Worm (Caenorhabditis elegans): ENCODE results near the gene srsx-38.
"Not testable (repeated sequence)": the region's sequence is repeated elsewhere in the genome, so short reads cannot be mapped to it uniquely, and the experiment has no call there.

The srsx-38 gene

DNA sequence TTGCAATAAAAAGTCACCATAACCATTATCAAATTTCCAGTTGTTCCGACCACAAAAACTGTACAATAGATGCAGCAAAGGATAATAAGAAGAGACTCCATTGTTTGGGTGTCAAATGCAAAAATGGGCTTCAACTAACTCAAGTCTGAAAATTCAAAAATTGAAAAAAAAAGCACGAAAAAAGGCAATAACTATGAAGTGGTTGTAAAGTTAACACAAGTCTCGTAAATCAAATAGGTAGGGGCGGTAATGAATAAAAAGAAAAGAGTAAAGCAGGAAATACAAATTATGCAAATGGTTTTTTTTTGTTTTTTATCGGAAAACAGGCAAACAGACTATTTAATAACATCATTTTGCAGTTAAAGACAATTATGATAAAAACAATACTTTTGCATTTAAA is at the start of gene srsx-38:
Gene srsx-38 (minus strand): TSS at position 101 of the 400 bp plus-strand sequence.
- TF ChIP-seq him-1, dao-5, W03F9.2 (tag; optimal IDR thresholded peaks at IDR 0.05): not testable (repeated sequence)

DNA sequence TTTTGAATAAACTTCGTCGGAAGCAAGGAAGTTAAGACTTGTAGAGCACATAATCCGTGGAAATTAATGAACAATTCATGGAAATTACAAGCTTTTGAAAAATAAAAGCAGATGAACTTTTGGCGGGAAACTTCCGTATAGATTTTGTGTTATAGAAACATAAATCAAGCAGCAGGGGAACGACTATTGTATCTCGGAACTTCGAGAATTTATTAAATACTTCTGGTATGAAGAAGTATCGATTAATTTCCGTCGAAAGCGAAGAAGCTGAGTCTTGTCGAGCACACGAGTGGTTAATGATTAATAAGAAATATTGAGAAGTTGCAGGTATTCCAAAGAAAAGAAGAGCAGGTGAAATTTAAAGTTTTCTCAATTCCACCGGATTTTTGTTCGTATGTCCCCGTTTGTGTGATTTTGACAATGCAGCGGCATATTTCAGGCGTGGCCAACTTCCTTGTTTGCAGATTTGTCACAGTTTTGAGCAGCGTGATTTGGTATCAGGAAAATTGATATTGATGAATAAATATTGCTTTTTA is 43.0 kb upstream of the srsx-38 start, which contains the start of gene srh-147:
Gene srh-147 (minus strand): TSS at position 51 of the 536 bp plus-strand sequence.
- TF ChIP-seq W03F9.2, him-1, dao-5 (tag; optimal IDR thresholded peaks at IDR 0.05): not testable (repeated sequence)

DNA sequence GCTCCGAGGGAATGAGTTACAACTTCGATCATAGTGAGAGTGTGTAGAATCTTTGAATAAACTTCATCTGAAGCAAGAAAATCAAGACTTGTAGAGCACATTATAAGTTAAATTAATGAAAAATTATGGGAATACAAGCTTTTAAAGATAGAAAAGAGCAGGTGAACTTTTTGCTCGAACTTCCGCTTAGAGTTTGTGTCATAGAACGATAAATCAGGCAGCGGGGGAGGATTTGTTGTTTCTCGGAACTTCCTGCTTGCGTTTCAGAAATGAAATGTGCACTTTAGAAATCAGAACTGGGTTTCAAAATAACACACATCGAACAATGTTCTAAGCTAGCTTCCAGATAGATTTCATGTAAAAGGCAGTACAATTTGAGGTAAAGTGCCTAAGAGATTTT is 33.8 kb upstream of the srsx-38 start, which contains the start of gene srh-149:
Gene srh-149 (minus strand): TSS at position 101 of the 400 bp plus-strand sequence.
- TF ChIP-seq W03F9.2 (tag; optimal IDR thresholded peaks at IDR 0.05) (no peak), dao-5 (tag; optimal IDR thresholded peaks at IDR 0.05) (no peak), him-1 (tag; optimal IDR thresholded peaks at IDR 0.05) (no peak)

DNA sequence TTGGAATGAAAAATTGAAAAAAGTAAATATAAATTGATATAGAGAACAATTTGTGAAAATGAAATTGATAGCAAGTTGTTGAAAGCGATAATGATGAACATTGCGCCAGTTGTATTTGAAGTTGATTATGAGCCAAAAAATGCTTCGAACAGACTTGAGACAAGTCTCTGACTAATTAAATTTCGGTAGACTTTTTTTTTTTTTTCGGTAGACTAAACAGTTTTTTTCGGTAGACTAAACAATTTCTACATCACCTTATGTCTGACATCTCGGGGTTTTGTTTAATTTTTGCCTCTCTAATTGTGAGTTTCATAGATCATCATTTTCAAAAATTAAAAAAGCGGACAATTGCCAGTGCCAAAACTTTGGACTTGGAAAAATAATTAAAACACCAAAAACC is 26.3 kb upstream of the srsx-38 start, which contains the start of gene srbc-54:
Gene srbc-54 (minus strand): TSS at position 101 of the 400 bp plus-strand sequence.
- no peak for TF ChIP-seq dao-5 (tag; optimal IDR thresholded peaks at IDR 0.05)

DNA sequence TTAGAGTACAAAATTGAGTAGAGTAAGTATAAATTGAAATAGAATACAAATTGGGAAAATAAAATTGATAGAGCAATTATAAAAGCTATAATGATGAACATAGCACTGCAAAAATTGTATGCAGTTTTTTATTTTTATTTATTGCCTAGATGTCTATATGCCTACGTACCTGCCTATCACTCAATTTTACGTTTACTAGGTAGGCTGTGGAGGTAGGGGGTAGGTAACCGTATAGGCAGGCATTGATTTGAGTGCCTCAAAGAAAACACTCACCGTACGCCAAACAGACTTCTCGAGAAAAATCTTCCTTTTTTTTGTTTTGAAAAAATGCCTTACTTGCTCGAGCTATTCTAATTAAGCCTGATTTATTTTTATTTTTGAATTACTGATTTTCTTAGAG is 24.3 kb upstream of the srsx-38 start, which contains the start of gene srbc-56:
Gene srbc-56 (minus strand): TSS at position 101 of the 400 bp plus-strand sequence.
- no peak for TF ChIP-seq dao-5 (tag; optimal IDR thresholded peaks at IDR 0.05)
- TF ChIP-seq him-1 (tag; optimal IDR thresholded peaks at IDR 0.05) = no peak
- no peak for TF ChIP-seq W03F9.2 (tag; optimal IDR thresholded peaks at IDR 0.05)

DNA sequence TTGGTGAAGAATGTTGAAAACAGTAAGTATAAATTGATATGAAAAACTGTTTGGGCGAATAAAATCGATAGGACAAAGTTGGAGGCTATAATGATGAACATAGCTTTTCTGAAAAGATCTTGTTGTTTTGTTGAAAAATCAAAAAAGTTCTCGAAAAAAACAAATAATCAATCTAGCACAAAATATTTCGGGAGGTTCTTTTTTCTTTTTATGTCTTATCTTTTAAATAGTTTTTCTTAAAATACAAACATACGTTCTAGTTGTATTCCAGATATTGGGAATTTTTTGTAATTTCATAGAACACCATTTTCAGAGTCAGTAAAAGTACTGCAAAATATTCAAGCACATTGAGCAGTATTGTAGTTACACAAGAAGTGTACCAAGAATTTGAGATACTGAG is 22.6 kb upstream of the srsx-38 start, which contains the start of gene srbc-55:
Gene srbc-55 (minus strand): TSS at position 101 of the 400 bp plus-strand sequence.
- TF ChIP-seq him-1 (tag; optimal IDR thresholded peaks at IDR 0.05) (no peak), dao-5 (tag; optimal IDR thresholded peaks at IDR 0.05) (no peak), W03F9.2 (tag; optimal IDR thresholded peaks at IDR 0.05) (no peak)

DNA sequence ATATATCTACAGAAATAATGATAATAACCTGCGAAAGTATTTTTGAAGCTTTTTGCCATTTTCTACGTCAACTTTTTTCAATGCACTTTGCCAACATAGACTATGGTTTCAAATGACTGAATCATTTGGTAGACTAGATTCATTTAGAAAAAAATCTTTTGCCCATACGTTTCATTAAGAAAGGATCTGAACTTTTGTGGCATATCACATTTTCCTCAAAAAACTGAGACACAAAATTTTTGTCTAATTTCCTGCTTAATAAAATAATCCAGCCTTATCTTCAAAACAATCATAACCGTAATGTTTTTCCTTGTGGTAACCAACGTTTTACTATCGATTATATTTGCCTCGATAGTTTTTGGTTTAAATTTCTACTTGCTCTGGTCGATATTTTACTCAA is 18.8 kb upstream of the srsx-38 start, which contains the start of gene srbc-51:
Gene srbc-51 (plus strand): TSS at position 301 of the 400 bp plus-strand sequence.
- TF ChIP-seq W03F9.2 (tag; optimal IDR thresholded peaks at IDR 0.05) (no peak), him-1 (tag; optimal IDR thresholded peaks at IDR 0.05) (no peak), dao-5 (tag; optimal IDR thresholded peaks at IDR 0.05) (no peak)

DNA sequence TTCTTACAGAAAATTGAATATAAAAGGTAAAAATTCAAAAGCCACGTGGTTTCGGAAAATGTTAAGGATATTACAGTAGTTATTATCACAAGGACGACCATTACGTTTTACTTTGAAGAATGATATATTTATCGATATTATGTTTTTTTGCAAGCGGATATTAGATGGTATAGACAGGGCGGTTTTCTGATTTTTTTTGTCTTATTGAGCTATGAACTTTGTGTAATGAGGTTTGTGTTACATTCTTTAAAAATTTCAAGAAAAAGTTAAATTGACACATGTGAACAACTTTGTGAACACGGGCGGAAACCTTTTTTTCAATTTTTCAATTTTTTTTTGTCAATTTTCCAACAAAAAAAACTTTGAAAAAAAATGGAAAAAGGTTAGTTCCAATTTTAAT is 17.5 kb upstream of the srsx-38 start, which contains the start of gene srbc-50:
Gene srbc-50 (minus strand): TSS at position 101 of the 400 bp plus-strand sequence.
- TF ChIP-seq dao-5 (tag; optimal IDR thresholded peaks at IDR 0.05) = no peak
- TF ChIP-seq W03F9.2 (tag; optimal IDR thresholded peaks at IDR 0.05) = no peak
- no peak for TF ChIP-seq him-1 (tag; optimal IDR thresholded peaks at IDR 0.05)

DNA sequence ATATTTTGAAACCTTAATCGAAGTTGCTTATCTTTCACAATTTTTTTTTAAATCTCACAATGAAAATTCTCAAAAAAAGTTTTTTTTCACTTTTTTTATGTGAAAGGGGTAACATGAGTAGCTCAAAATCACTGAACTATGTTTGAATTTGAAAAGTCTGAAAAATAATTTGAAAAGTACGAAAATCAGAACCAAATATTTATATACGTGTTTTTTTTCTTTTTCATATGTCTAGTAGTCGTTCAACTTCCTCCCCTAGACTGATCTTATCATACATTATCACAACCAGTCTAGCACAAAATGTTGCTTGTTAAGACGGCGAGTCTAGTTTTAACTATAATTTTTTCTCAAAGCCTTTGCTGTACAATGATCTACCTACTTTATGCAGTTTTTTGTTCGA is 14.1 kb upstream of the srsx-38 start, which contains the start of gene srbc-49:
Gene srbc-49 (plus strand): TSS at position 301 of the 400 bp plus-strand sequence.
- TF ChIP-seq him-1 (tag; optimal IDR thresholded peaks at IDR 0.05) (no peak), dao-5 (tag; optimal IDR thresholded peaks at IDR 0.05) (no peak), W03F9.2 (tag; optimal IDR thresholded peaks at IDR 0.05) (no peak)

DNA sequence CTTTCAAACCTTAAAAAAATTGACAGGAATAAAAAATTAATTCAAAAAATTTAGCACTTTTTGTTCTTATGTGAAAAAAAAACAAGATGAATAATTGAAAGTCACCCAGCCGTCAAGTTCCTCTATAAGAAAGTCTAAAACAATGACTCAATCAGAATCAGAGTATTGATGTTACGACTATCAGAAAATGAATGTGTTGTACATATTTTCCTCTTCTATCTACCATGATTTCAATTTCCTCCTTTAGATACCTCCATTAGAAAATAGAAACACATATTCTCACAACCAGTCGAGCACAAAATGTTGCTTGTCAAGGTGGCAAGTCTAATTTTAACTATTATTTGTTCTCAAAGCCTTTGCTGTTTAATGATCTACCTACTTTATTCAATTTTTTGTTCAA is 12.7 kb upstream of the srsx-38 start, which contains the start of gene srbc-48:
Gene srbc-48 (plus strand): TSS at position 301 of the 400 bp plus-strand sequence.
- TF ChIP-seq dao-5 (tag; optimal IDR thresholded peaks at IDR 0.05) = no peak
- no peak for TF ChIP-seq him-1 (tag; optimal IDR thresholded peaks at IDR 0.05)
- no peak for TF ChIP-seq W03F9.2 (tag; optimal IDR thresholded peaks at IDR 0.05)

DNA sequence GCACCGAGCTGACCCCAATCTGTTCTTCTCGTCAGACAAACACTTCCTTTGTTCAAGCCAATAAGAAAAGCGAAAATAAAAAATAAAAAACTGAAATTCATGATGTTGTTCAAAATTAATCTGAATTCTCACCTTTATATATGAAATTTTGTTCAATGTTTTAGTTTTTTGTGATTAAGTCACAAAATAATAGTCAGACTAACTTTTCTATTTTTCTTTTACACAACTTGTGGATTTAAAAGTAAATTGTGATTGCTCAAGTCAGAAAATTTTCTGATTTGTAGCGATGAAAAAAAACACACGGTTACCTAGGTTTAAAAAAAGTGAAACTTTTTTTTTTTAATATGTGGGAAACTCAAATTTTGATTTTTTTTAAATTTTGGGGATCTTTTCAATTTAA is 10.4 kb upstream of the srsx-38 start, which contains the start of gene abf-3:
Gene abf-3 (minus strand): TSS at position 101 of the 400 bp plus-strand sequence.
- TF ChIP-seq W03F9.2 (tag; optimal IDR thresholded peaks at IDR 0.05) = no peak
- no peak for TF ChIP-seq dao-5 (tag; optimal IDR thresholded peaks at IDR 0.05)
- no peak for TF ChIP-seq him-1 (tag; optimal IDR thresholded peaks at IDR 0.05)

DNA sequence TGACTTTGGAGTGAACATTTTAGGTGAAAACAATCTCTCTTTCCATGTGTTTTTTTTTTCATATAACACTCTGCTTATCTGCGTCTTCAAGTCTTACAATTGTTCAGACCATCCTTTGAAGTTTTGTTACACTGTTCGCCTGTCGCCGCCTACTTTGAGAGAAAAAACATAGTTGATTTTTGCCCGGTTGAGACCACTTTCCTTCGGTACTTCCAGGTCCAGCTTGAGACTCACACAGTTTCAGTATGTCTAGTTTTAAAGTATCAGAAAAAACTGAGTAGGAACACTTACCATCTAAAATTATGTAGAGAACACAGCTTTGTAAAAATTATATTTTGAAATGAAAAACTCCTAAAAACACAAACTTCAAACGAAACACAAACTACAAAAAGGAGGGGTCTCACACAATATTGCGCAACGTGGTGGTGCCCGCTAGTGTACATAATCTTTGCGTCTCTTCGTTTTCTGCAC is 8.7 kb upstream of the srsx-38 start, which contains the start of the genes fbxa-69 and F54B8.4:
Gene fbxa-69 (minus strand): TSS at position 10 of the 471 bp plus-strand sequence.
Gene F54B8.4 (plus strand): TSS at position 421 of the 471 bp plus-strand sequence.
- TF ChIP-seq dao-5 (tag; optimal IDR thresholded peaks at IDR 0.05) = no peak
- TF ChIP-seq him-1 (tag; optimal IDR thresholded peaks at IDR 0.05) = no peak
- TF ChIP-seq W03F9.2 (tag; optimal IDR thresholded peaks at IDR 0.05) = no peak

DNA sequence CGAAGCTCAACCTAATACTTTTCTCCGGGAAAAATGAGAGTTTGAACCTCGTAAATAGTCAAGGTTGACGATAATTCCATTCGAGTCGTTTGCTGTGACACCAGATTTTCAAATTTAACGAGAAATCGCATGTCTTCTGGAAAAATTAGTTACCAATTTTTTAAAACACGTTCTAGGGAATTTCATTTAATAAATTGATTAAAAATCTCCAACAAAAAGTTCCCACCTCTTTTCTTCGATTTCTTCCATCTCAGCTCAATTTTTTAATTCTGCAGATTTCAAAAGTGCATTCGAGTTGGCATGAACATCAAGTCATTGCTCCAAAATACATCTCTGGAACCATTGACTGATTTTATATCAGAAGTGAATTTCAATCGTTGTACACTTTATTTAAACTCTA is 4.7 kb upstream of the srsx-38 start, which contains the start of gene nhr-282:
Gene nhr-282 (plus strand): TSS at position 301 of the 400 bp plus-strand sequence.
- not testable (repeated sequence) for TF ChIP-seq W03F9.2, dao-5, him-1 (tag; optimal IDR thresholded peaks at IDR 0.05)

DNA sequence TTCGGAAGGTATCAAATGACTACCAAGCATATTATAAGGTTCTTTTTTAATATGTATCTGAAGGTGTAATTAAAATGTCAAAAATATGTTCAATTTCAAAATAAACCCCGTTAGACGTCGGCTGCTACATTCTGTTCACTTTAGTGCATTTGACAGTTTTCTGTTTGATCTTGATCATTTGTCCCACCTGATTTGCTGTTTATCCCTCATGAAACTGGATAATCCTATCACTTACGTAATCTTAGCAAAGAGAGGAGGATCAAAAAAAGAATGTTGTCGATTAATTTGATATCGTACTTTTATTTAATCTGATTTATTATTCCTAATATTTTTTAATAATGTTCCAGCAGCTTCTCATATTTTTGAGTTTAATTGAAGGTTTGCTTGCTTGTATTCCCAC is 3.1 kb upstream of the srsx-38 start, which contains the start of gene F54B8.1:
Gene F54B8.1 (plus strand): TSS at position 301 of the 400 bp plus-strand sequence.
- TF ChIP-seq W03F9.2 (tag; optimal IDR thresholded peaks at IDR 0.05) (no peak), him-1 (tag; optimal IDR thresholded peaks at IDR 0.05) (no peak), dao-5 (tag; optimal IDR thresholded peaks at IDR 0.05) (no peak)
